Worm (Caenorhabditis elegans) whole organism, L4 larva: ENCODE measurements around the gene ccpp-6.
A peak's percentile ranks its signal among the peaks of the same experiment; 100 is the strongest.

Experiments used
- F10B5.3 ChIP-seq: sonication (generic microtip); optimal IDR thresholded peaks from 2 replicates; lab custom pipeline; 2016; ENCODE audit warnings: mild to moderate bottlenecking, missing genetic modification characterization, missing compliant biosample characterization
- R02D3.7 ChIP-seq: fragments of 150-350 bp; sonication (generic microtip); optimal IDR thresholded peaks from 3 replicates; lab custom pipeline; 2014; ENCODE audit warnings: missing biosample characterization, missing genetic modification characterization
- aly-2 ChIP-seq: sonication (generic microtip); optimal IDR thresholded peaks from 2 replicates; lab custom pipeline; 2018; ENCODE audit warnings: missing biosample characterization, missing genetic modification characterization
- ama-1 ChIP-seq: fragments of 150-350 bp; optimal IDR thresholded peaks from 2 replicates; lab custom pipeline; 2014; ENCODE audit warnings: inconsistent platforms, mixed read lengths
- arid-1 ChIP-seq: fragments of 200-800 bp; sonication (Bioruptor generic); conservative IDR thresholded peaks from 2 replicates; pipeline ENCODE4 v1.3.6; 2022; ENCODE audit warnings: missing genetic modification reagents, missing genetic modification characterization, missing compliant biosample characterization
- ceh-20 ChIP-seq: fragments of 200-800 bp; sonication (Bioruptor generic); IDR thresholded peaks from 2 replicates; pipeline ENCODE4 v1.3.6; 2022; ENCODE audit warnings: missing genetic modification reagents, missing genetic modification characterization, missing compliant biosample characterization
- ceh-28 ChIP-seq: fragments of 150-350 bp; optimal IDR thresholded peaks from 2 replicates; lab custom pipeline; 2014; ENCODE audit warnings: missing biosample characterization, missing genetic modification reagents, missing genetic modification characterization
- ceh-32 ChIP-seq: sonication (generic microtip); optimal IDR thresholded peaks from 2 replicates; lab custom pipeline; 2016; ENCODE audit warnings: mild to moderate bottlenecking, missing genetic modification characterization, missing compliant biosample characterization; ENCODE audit not compliant: poor library complexity
- ceh-44 ChIP-seq: fragments of 200-800 bp; sonication (Bioruptor generic); IDR thresholded peaks from 2 replicates; pipeline ENCODE4 v1.3.6; 2022; ENCODE audit warnings: missing genetic modification reagents, missing genetic modification characterization, missing compliant biosample characterization
- ceh-62 ChIP-seq: sonication (generic microtip); optimal IDR thresholded peaks from 2 replicates; lab custom pipeline; 2017; ENCODE audit warnings: missing biosample characterization, missing genetic modification characterization
- daf-16 ChIP-seq, 3 experiments: sonication (generic microtip); optimal IDR thresholded peaks; 2 replicates each; lab custom pipeline; 2016 to 2017; ENCODE audit warnings: missing genetic modification characterization in 3 of 3, missing genetic modification reagents in 3 of 3, mild to moderate bottlenecking in 2 of 3, missing compliant biosample characterization in 2 of 3, missing biosample characterization in 1 of 3, moderate library complexity in 1 of 3
- daf-8 ChIP-seq: fragments of 200-800 bp; sonication (Bioruptor generic); IDR thresholded peaks from 2 replicates; pipeline ENCODE4 v1.3.6; 2022; ENCODE audit warnings: missing genetic modification characterization, missing compliant biosample characterization
- dmd-8 ChIP-seq: fragments of 200-800 bp; sonication (Bioruptor generic); IDR thresholded peaks from 2 replicates; pipeline ENCODE4 v1.3.6; 2022; ENCODE audit warnings: missing genetic modification characterization, missing compliant biosample characterization
- dve-1 ChIP-seq: sonication (generic microtip); optimal IDR thresholded peaks from 2 replicates; lab custom pipeline; 2017; ENCODE audit warnings: antibody characterized with exemption, mild to moderate bottlenecking, missing genetic modification characterization, missing compliant biosample characterization; ENCODE audit not compliant: insufficient read depth
- egl-27 ChIP-seq: sonication (generic microtip); optimal IDR thresholded peaks from 3 replicates; lab custom pipeline; 2017; ENCODE audit warnings: missing biosample characterization, missing genetic modification reagents, missing genetic modification characterization
- fkh-10 ChIP-seq: fragments of 150-350 bp; optimal IDR thresholded peaks from 2 replicates; lab custom pipeline; 2014; ENCODE audit warnings: missing biosample characterization, missing genetic modification reagents, missing genetic modification characterization
- gei-8 ChIP-seq: fragments of 200-800 bp; sonication (Bioruptor generic); optimal IDR thresholded peaks from 2 replicates; lab custom pipeline; 2018; ENCODE audit warnings: mild to moderate bottlenecking, missing genetic modification characterization, missing compliant biosample characterization
- hif-1 ChIP-seq, 2 experiments: sonication (generic microtip); optimal IDR thresholded peaks; 2 replicates each; lab custom pipeline; 2016 to 2017; ENCODE audit warnings: missing compliant biosample characterization in 2 of 2, missing genetic modification characterization in 2 of 2, missing genetic modification reagents in 2 of 2, missing genotype in 2 of 2, mild to moderate bottlenecking in 1 of 2
- hlh-30 ChIP-seq: sonication (generic microtip); optimal IDR thresholded peaks from 2 replicates; lab custom pipeline; 2017; ENCODE audit warnings: antibody characterized with exemption, mild to moderate bottlenecking, missing genetic modification characterization, missing compliant biosample characterization; ENCODE audit not compliant: insufficient read depth
- jun-1 ChIP-seq: fragments of 150-350 bp; optimal IDR thresholded peaks from 2 replicates; lab custom pipeline; 2014; ENCODE audit warnings: missing biosample characterization, missing genetic modification reagents, missing genetic modification characterization
- lim-7 ChIP-seq: fragments of 200-800 bp; sonication (Bioruptor generic); IDR thresholded peaks from 2 replicates; pipeline ENCODE4 v1.3.6; 2022; ENCODE audit warnings: missing genetic modification characterization, missing compliant biosample characterization
- lin-13 ChIP-seq: fragments of 150-350 bp; optimal IDR thresholded peaks from 2 replicates; lab custom pipeline; 2014; ENCODE audit warnings: missing biosample characterization, missing genetic modification reagents, missing genetic modification characterization
- lin-15B ChIP-seq: fragments of 150-350 bp; sonication (generic microtip); optimal IDR thresholded peaks from 3 replicates; lab custom pipeline; 2014; ENCODE audit warnings: missing biosample characterization, missing genetic modification characterization
- lin-29 ChIP-seq: fragments of 200-800 bp; sonication (Bioruptor generic); IDR thresholded peaks from 2 replicates; pipeline ENCODE4 v1.3.6; 2022; ENCODE audit warnings: missing genetic modification reagents, missing genetic modification characterization, missing compliant biosample characterization
- lsy-2 ChIP-seq, 2 experiments: fragments of 150-350 bp in 1 of 2; sonication (generic microtip) in 1 of 2; optimal IDR thresholded peaks; 2 replicates each; lab custom pipeline; 2014 to 2017; ENCODE audit warnings: missing biosample characterization in 2 of 2, missing genetic modification characterization in 2 of 2
- mep-1 ChIP-seq: fragments of 150-350 bp; sonication (generic microtip); optimal IDR thresholded peaks from 3 replicates; lab custom pipeline; 2014; ENCODE audit warnings: missing biosample characterization, missing genetic modification characterization
- mes-2 ChIP-seq: sonication (generic microtip); optimal IDR thresholded peaks from 2 replicates; lab custom pipeline; 2016; ENCODE audit warnings: missing genotype, mild to moderate bottlenecking, missing genetic modification characterization, missing compliant biosample characterization; ENCODE audit not compliant: poor library complexity, severe bottlenecking
- mxl-3 ChIP-seq: fragments of 200-800 bp; sonication (Bioruptor generic); optimal IDR thresholded peaks from 2 replicates; lab custom pipeline; 2018; ENCODE audit warnings: mild to moderate bottlenecking, missing genetic modification characterization, missing compliant biosample characterization
- nhr-25 ChIP-seq: sonication (generic microtip); optimal IDR thresholded peaks from 2 replicates; lab custom pipeline; 2017; ENCODE audit warnings: missing genetic modification characterization, mild to moderate bottlenecking, missing compliant biosample characterization, antibody characterized with exemption, moderate library complexity, borderline replicate concordance; ENCODE audit not compliant: insufficient read depth
- nhr-28 ChIP-seq: fragments of 150-350 bp; optimal IDR thresholded peaks from 2 replicates; lab custom pipeline; 2014; ENCODE audit warnings: missing biosample characterization, missing genetic modification characterization
- nhr-6 ChIP-seq: fragments of 150-350 bp; optimal IDR thresholded peaks from 2 replicates; lab custom pipeline; 2014; ENCODE audit warnings: missing biosample characterization, missing genetic modification characterization
- saeg-2 ChIP-seq: fragments of 200-800 bp; sonication (Bioruptor generic); IDR thresholded peaks from 2 replicates; pipeline ENCODE4 v1.3.6; 2022; ENCODE audit warnings: missing genetic modification reagents, missing genetic modification characterization, missing compliant biosample characterization
- sdz-12 ChIP-seq: fragments of 200-800 bp; sonication (Bioruptor generic); optimal IDR thresholded peaks from 2 replicates; lab custom pipeline; 2018; ENCODE audit warnings: mild to moderate bottlenecking, missing genetic modification characterization, missing compliant biosample characterization
- skn-1 ChIP-seq: fragments of 150-350 bp; optimal IDR thresholded peaks from 2 replicates; lab custom pipeline; 2014; ENCODE audit warnings: missing biosample characterization, missing genetic modification characterization
- snpc-1.2 ChIP-seq: fragments of 200-800 bp; sonication (Bioruptor generic); IDR thresholded peaks from 2 replicates; pipeline ENCODE4 v1.3.6; 2022; ENCODE audit warnings: missing genetic modification reagents, missing genetic modification characterization, missing compliant biosample characterization
- spr-1 ChIP-seq: sonication (generic microtip); optimal IDR thresholded peaks from 2 replicates; lab custom pipeline; 2016; ENCODE audit warnings: mild to moderate bottlenecking, missing genetic modification characterization, missing compliant biosample characterization
- spr-3 ChIP-seq: fragments of 200-800 bp; sonication (Bioruptor generic); optimal IDR thresholded peaks from 2 replicates; lab custom pipeline; 2018; ENCODE audit warnings: mild to moderate bottlenecking, missing genetic modification characterization, missing compliant biosample characterization
- unc-130 ChIP-seq: sonication (generic microtip); optimal IDR thresholded peaks from 2 replicates; lab custom pipeline; 2016; ENCODE audit warnings: missing genetic modification reagents, missing genetic modification characterization, missing compliant biosample characterization
- unc-62 ChIP-seq, 3 experiments: fragments of 150-350 bp in 1 of 3; sonication (generic microtip); optimal IDR thresholded peaks in 2 of 3; peaks in 1 of 3; 1 replicate in 1 of 3; 2 replicates in 2 of 3; lab custom pipeline; 2014 to 2017; ENCODE audit warnings: missing biosample characterization in 3 of 3, missing genetic modification characterization in 3 of 3, missing genetic modification reagents in 3 of 3, missing genotype in 1 of 3
- vab-7 ChIP-seq: fragments of 200-800 bp; sonication (Bioruptor generic); IDR thresholded peaks from 2 replicates; pipeline ENCODE4 v1.3.6; 2022; ENCODE audit warnings: missing genetic modification reagents, missing genetic modification characterization, missing compliant biosample characterization
- zfp-2 ChIP-seq: sonication (generic microtip); optimal IDR thresholded peaks from 2 replicates; lab custom pipeline; 2016; ENCODE audit warnings: mild to moderate bottlenecking, missing genetic modification characterization, missing compliant biosample characterization
- zip-2 ChIP-seq: fragments of 150-350 bp; optimal IDR thresholded peaks from 2 replicates; lab custom pipeline; 2014; ENCODE audit warnings: missing biosample characterization, missing genetic modification characterization
- ztf-11 ChIP-seq: fragments of 150-350 bp; optimal IDR thresholded peaks from 2 replicates; lab custom pipeline; 2014; ENCODE audit warnings: missing biosample characterization, missing genetic modification characterization
- ztf-7 ChIP-seq: fragments of 150-350 bp; optimal IDR thresholded peaks from 2 replicates; lab custom pipeline; 2014; ENCODE audit warnings: missing biosample characterization, missing genetic modification characterization

ccpp-6 gene

ce11 chrII:5338301-5338700 lies 48.8 kb downstream of the ccpp-6 start (continued):
- TF ChIP-seq lin-15B (tag; lab: Kevin White, UChicago) (no peak), unc-130 (GFP tag; lab: Kevin White, UChicago) (no peak), ceh-44 (no peak), ceh-32 (no peak), spr-3 (no peak), snpc-1.2 (GFP tag; lab: Robert Waterston, UW) (no peak)

- no peak for TF ChIP-seq mxl-3 (GFP tag; lab: Kevin White, UChicago)
- TF ChIP-seq hif-1 (tag; optimal IDR thresholded peaks at IDR 0.05; lab: Kevin White, UChicago), result no peak
- no peak for TF ChIP-seq skn-1 (tag; lab: Kevin White, UChicago)
- TF ChIP-seq unc-62 (GFP tag; optimal IDR thresholded peaks at IDR 0.05 in 1 of 2; lab: Kevin White, UChicago), result peak in 1 of 2 experiments; percentile 50
- TF ChIP-seq unc-62 (tag; optimal IDR thresholded peaks at IDR 0.05; lab: Kevin White, UChicago), result no peak
- TF ChIP-seq daf-16 (GFP tag; optimal IDR thresholded peaks at IDR 0.05; lab: Kevin White, UChicago), result no peak
- peak; percentile 15 for TF ChIP-seq daf-16 (tag; optimal IDR thresholded peaks at IDR 0.05; lab: Kevin White, UChicago)
- no peak for TF ChIP-seq R02D3.7 (tag; lab: Kevin White, UChicago)
- peak; percentile 19 for TF ChIP-seq mep-1
- TF ChIP-seq lim-7 (GFP tag; lab: Robert Waterston, UW), result no peak
- TF ChIP-seq fkh-10 (GFP tag; lab: Kevin White, UChicago), result no peak
- no peak for TF ChIP-seq daf-8
- no peak for TF ChIP-seq mes-2 (tag; lab: Kevin White, UChicago)
- TF ChIP-seq egl-27 (tag; lab: Kevin White, UChicago), result no peak
- TF ChIP-seq F10B5.3 (tag; lab: Kevin White, UChicago), result no peak
- no peak for TF ChIP-seq zfp-2
- no peak for TF ChIP-seq lsy-2 (tag; optimal IDR thresholded peaks at IDR 0.05; lab: Kevin White, UChicago)
- TF ChIP-seq vab-7 (GFP tag; lab: Robert Waterston, UW), result no peak
- TF ChIP-seq ceh-20, result no peak
- peak; percentile 13 for TF ChIP-seq nhr-28 (tag; lab: Kevin White, UChicago)
These were observed 49.6 kb downstream of the ccpp-6 start for ce11 chrII:5337495-5337840.

- TF ChIP-seq lin-13 (peak; percentile 41), unc-62 (GFP tag; optimal IDR thresholded peaks at IDR 0.05 in 1 of 2; lab: Kevin White, UChicago) (peak in 1 of 2 experiments; percentile 92), unc-62 (tag; optimal IDR thresholded peaks at IDR 0.05; lab: Kevin White, UChicago) (no peak), nhr-28 (tag; lab: Kevin White, UChicago) (peak; percentile 67), arid-1 (GFP tag; lab: Robert Waterston, UW) (peak; percentile 63), fkh-10 (GFP tag; lab: Kevin White, UChicago) (peak; percentile 40), hlh-30 (tag; lab: Kevin White, UChicago) (peak; percentile 67), mep-1 (peak; percentile 89), ama-1 (lab: Kevin White, UChicago) (peak; percentile 28), dmd-8 (no peak), ceh-28 (tag; lab: Kevin White, UChicago) (peak; percentile 30), gei-8 (GFP tag; lab: Kevin White, UChicago) (no peak), ztf-7 (tag; lab: Kevin White, UChicago) (peak; percentile 22), sdz-12 (GFP tag; lab: Kevin White, UChicago) (peak; percentile 40), F10B5.3 (tag; lab: Kevin White, UChicago) (peak; percentile 60), spr-3 (peak; percentile 1), dve-1 (tag; lab: Kevin White, UChicago) (peak; percentile 76), ztf-11 (no peak), spr-1 (peak; percentile 14), zip-2 (no peak), ceh-62 (tag; lab: Kevin White, UChicago) (no peak), mes-2 (tag; lab: Kevin White, UChicago) (peak; percentile 82), nhr-25 (tag; lab: Kevin White, UChicago) (peak; percentile 39), egl-27 (tag; lab: Kevin White, UChicago) (peak; percentile 4), saeg-2 (GFP tag; lab: Robert Waterston, UW) (no peak), lin-29 (GFP tag; lab: Robert Waterston, UW) (no peak), nhr-6 (tag; lab: Kevin White, UChicago) (peak; percentile 92), jun-1 (tag; lab: Kevin White, UChicago) (peak; percentile 94), aly-2 (tag; lab: Kevin White, UChicago) (no peak)
These were observed 50.2 kb downstream of the ccpp-6 start for ce11 chrII:5336660-5337494.
